Worm (Caenorhabditis elegans) whole organism, young adult: ENCODE measurements around the gene copb-2.

Experiments
- B0019.2 ChIP-seq: fragments of 200-800 bp; sonication (Bioruptor generic); conservative IDR thresholded peaks from 2 replicates; pipeline ENCODE4 v1.3.6; 2022; ENCODE audit warnings: missing genetic modification reagents, missing genetic modification characterization, missing compliant biosample characterization
- B0035.1 ChIP-seq: sonication (generic microtip); optimal IDR thresholded peaks from 2 replicates; lab custom pipeline; 2016; ENCODE audit warnings: missing genetic modification characterization, mild to moderate bottlenecking, missing compliant biosample characterization, missing genotype, missing genetic modification reagents
- B0261.1 ChIP-seq: sonication (generic microtip); optimal IDR thresholded peaks from 2 replicates; lab custom pipeline; 2016; ENCODE audit warnings: mild to moderate bottlenecking, missing genetic modification characterization, moderate library complexity, missing compliant biosample characterization
- C17E4.6 ChIP-seq: fragments of 200-800 bp; sonication (Bioruptor generic); IDR thresholded peaks from 2 replicates; pipeline ENCODE4 v1.3.6; 2022; ENCODE audit warnings: missing genetic modification reagents, missing genetic modification characterization, missing compliant biosample characterization
- D2030.7 ChIP-seq: fragments of 200-800 bp; sonication (Bioruptor generic); IDR thresholded peaks from 2 replicates; pipeline ENCODE4 v1.3.6; 2022; ENCODE audit warnings: missing genetic modification reagents, missing genetic modification characterization, missing compliant biosample characterization
- F33H1.4 ChIP-seq: fragments of 200-800 bp; sonication (Bioruptor generic); IDR thresholded peaks from 2 replicates; pipeline ENCODE4 v1.3.6; 2022; ENCODE audit warnings: missing genetic modification reagents, missing genetic modification characterization, missing compliant biosample characterization
- F39B2.1 ChIP-seq: fragments of 200-800 bp; sonication (Bioruptor generic); IDR thresholded peaks from 2 replicates; pipeline ENCODE4 v1.3.6; 2022; ENCODE audit warnings: missing genetic modification reagents, missing genetic modification characterization, missing compliant biosample characterization
- Y56A3A.18 ChIP-seq: fragments of 200-800 bp; sonication (Bioruptor generic); IDR thresholded peaks from 2 replicates; pipeline ENCODE4 v1.3.6; 2022; ENCODE audit warnings: missing genetic modification reagents, missing genetic modification characterization, missing compliant biosample characterization
- Y79H2A.3 ChIP-seq: fragments of 200-800 bp; sonication (Bioruptor generic); conservative IDR thresholded peaks from 2 replicates; pipeline ENCODE4 v1.3.6; 2022; ENCODE audit warnings: missing genetic modification reagents, missing genetic modification characterization, missing compliant biosample characterization
- akir-1 ChIP-seq: fragments of 200-800 bp; sonication (Bioruptor generic); optimal IDR thresholded peaks from 2 replicates; lab custom pipeline; 2018; ENCODE audit warnings: mild to moderate bottlenecking, missing genetic modification characterization, moderate library complexity, missing compliant biosample characterization
- aptf-2 ChIP-seq: fragments of 200-800 bp; sonication (Bioruptor generic); conservative IDR thresholded peaks from 2 replicates; pipeline ENCODE4 v1.3.6; 2022; ENCODE audit warnings: missing genetic modification reagents, missing genetic modification characterization, missing compliant biosample characterization
- aptf-3 ChIP-seq: fragments of 200-800 bp; sonication (Bioruptor generic); IDR thresholded peaks from 2 replicates; pipeline ENCODE4 v1.3.6; 2022; ENCODE audit warnings: missing genetic modification characterization, missing compliant biosample characterization
- athp-1 ChIP-seq: sonication (generic microtip); optimal IDR thresholded peaks from 2 replicates; lab custom pipeline; 2017; ENCODE audit warnings: mild to moderate bottlenecking, missing genetic modification characterization, missing compliant biosample characterization
- attf-5 ChIP-seq: fragments of 200-800 bp; sonication (Bioruptor generic); optimal IDR thresholded peaks from 2 replicates; lab custom pipeline; 2018; ENCODE audit warnings: mild to moderate bottlenecking, missing genetic modification characterization, missing compliant biosample characterization
- attf-6 ChIP-seq: fragments of 200-800 bp; sonication (Bioruptor generic); IDR thresholded peaks from 2 replicates; pipeline ENCODE4 v1.3.6; 2022; ENCODE audit warnings: missing genetic modification reagents, missing genetic modification characterization, missing compliant biosample characterization
- cebp-1 ChIP-seq, 2 experiments: fragments of 200-800 bp in 1 of 2; sonication (Bioruptor generic) in 1 of 2; sonication (generic microtip) in 1 of 2; IDR thresholded peaks in 1 of 2; optimal IDR thresholded peaks in 1 of 2; 2 replicates each; pipeline versions ENCODE4 v1.3.6 to Lab custom; 2017 to 2022; ENCODE audit warnings: missing compliant biosample characterization in 2 of 2, missing genetic modification characterization in 2 of 2, mild to moderate bottlenecking in 1 of 2, missing genetic modification reagents in 1 of 2, moderate library complexity in 1 of 2
- ceh-40 ChIP-seq: fragments of 200-800 bp; sonication (Bioruptor generic); IDR thresholded peaks from 2 replicates; pipeline ENCODE4 v1.3.6; 2022; ENCODE audit warnings: missing genetic modification characterization, missing compliant biosample characterization
- ceh-79 ChIP-seq: sonication (generic microtip); optimal IDR thresholded peaks from 2 replicates; lab custom pipeline; 2017; ENCODE audit warnings: mild to moderate bottlenecking, missing genetic modification characterization, missing compliant biosample characterization
- ceh-91 ChIP-seq: fragments of 200-800 bp; sonication (Bioruptor generic); IDR thresholded peaks from 2 replicates; pipeline ENCODE4 v1.3.6; 2022; ENCODE audit warnings: missing genetic modification reagents, missing genetic modification characterization, missing compliant biosample characterization
- die-1 ChIP-seq: sonication (generic microtip); optimal IDR thresholded peaks from 2 replicates; lab custom pipeline; 2016; ENCODE audit warnings: missing genotype, mild to moderate bottlenecking, missing genetic modification characterization, missing compliant biosample characterization
- dox-1 ChIP-seq: fragments of 200-800 bp; sonication (Bioruptor generic); IDR thresholded peaks from 2 replicates; pipeline ENCODE4 v1.3.6; 2022; ENCODE audit warnings: missing genetic modification reagents, missing genetic modification characterization, missing compliant biosample characterization
- dpff-1 ChIP-seq: sonication (generic microtip); optimal IDR thresholded peaks from 2 replicates; lab custom pipeline; 2017; ENCODE audit warnings: mild to moderate bottlenecking, missing genetic modification characterization, missing compliant biosample characterization
- dpl-1 ChIP-seq: fragments of 150-350 bp; optimal IDR thresholded peaks from 2 replicates; lab custom pipeline; 2014; ENCODE audit warnings: missing biosample characterization, missing genetic modification reagents, missing genetic modification characterization
- egrh-3 ChIP-seq: fragments of 200-800 bp; sonication (Bioruptor generic); IDR thresholded peaks from 2 replicates; pipeline ENCODE4 v1.3.6; 2022; ENCODE audit warnings: missing genetic modification reagents, missing genetic modification characterization, missing compliant biosample characterization
- ets-4 ChIP-seq: fragments of 200-800 bp; sonication (Bioruptor generic); optimal IDR thresholded peaks from 2 replicates; lab custom pipeline; 2018; ENCODE audit warnings: mild to moderate bottlenecking, missing genetic modification characterization, missing compliant biosample characterization
- fkh-3 ChIP-seq: sonication (generic microtip); optimal IDR thresholded peaks from 2 replicates; lab custom pipeline; 2016; ENCODE audit warnings: mild to moderate bottlenecking, missing genetic modification characterization, missing compliant biosample characterization
- hmg-1.2 ChIP-seq: fragments of 200-800 bp; sonication (Bioruptor generic); IDR thresholded peaks from 2 replicates; pipeline ENCODE4 v1.3.6; 2022; ENCODE audit warnings: missing genetic modification reagents, missing genetic modification characterization, missing compliant biosample characterization
- hmg-20 ChIP-seq: fragments of 200-800 bp; sonication (Bioruptor generic); IDR thresholded peaks from 2 replicates; pipeline ENCODE4 v1.3.6; 2022; ENCODE audit warnings: missing genetic modification reagents, missing genetic modification characterization, missing compliant biosample characterization
- hrde-1 ChIP-seq: sonication (generic microtip); optimal IDR thresholded peaks from 2 replicates; lab custom pipeline; 2016; ENCODE audit warnings: missing genetic modification characterization, mild to moderate bottlenecking, missing compliant biosample characterization, moderate library complexity, missing genotype, missing genetic modification reagents, borderline replicate concordance
- hsf-1 ChIP-seq: fragments of 200-800 bp; sonication (Bioruptor generic); IDR thresholded peaks from 2 replicates; pipeline ENCODE4 v1.3.6; 2022; ENCODE audit warnings: missing genetic modification reagents, missing genetic modification characterization, missing compliant biosample characterization
- lin-35 ChIP-seq, 3 experiments: fragments of 150-350 bp in 2 of 3; sonication (generic microtip) in 1 of 3; optimal IDR thresholded peaks; 2 replicates each; lab custom pipeline; 2014 to 2018; ENCODE audit warnings: missing biosample characterization in 3 of 3, missing genetic modification characterization in 3 of 3, missing genetic modification reagents in 3 of 3
- lir-1 ChIP-seq: fragments of 200-800 bp; sonication (Bioruptor generic); conservative IDR thresholded peaks from 2 replicates; pipeline ENCODE4 v1.3.6; 2022; ENCODE audit warnings: missing genetic modification reagents, missing genetic modification characterization, missing compliant biosample characterization
- madf-3 ChIP-seq: fragments of 200-800 bp; sonication (Bioruptor generic); IDR thresholded peaks from 2 replicates; pipeline ENCODE4 v1.3.6; 2022; ENCODE audit warnings: missing genetic modification reagents, missing genetic modification characterization, missing compliant biosample characterization
- madf-6 ChIP-seq: fragments of 200-800 bp; sonication (Bioruptor generic); IDR thresholded peaks from 2 replicates; pipeline ENCODE4 v1.3.6; 2022; ENCODE audit warnings: missing genetic modification reagents, missing genetic modification characterization, missing compliant biosample characterization
- mxl-1 ChIP-seq: sonication (generic microtip); optimal IDR thresholded peaks from 2 replicates; lab custom pipeline; 2016; ENCODE audit warnings: missing genetic modification characterization, missing compliant biosample characterization
- nfya-1 ChIP-seq: sonication (generic microtip); optimal IDR thresholded peaks from 2 replicates; lab custom pipeline; 2017; ENCODE audit warnings: antibody characterized with exemption, missing compliant biosample characterization, missing genetic modification characterization, borderline replicate concordance; ENCODE audit not compliant: insufficient read depth
- nfya-2 ChIP-seq: fragments of 200-800 bp; sonication (Bioruptor generic); IDR thresholded peaks from 2 replicates; pipeline ENCODE4 v1.3.6; 2022; ENCODE audit warnings: missing genetic modification reagents, missing genetic modification characterization, missing compliant biosample characterization
- nhr-179 ChIP-seq: sonication (generic microtip); optimal IDR thresholded peaks from 2 replicates; lab custom pipeline; 2016; ENCODE audit warnings: mild to moderate bottlenecking, missing genetic modification characterization, missing compliant biosample characterization
- nhr-27 ChIP-seq: fragments of 200-800 bp; sonication (Bioruptor generic); optimal IDR thresholded peaks from 2 replicates; lab custom pipeline; 2018; ENCODE audit warnings: mild to moderate bottlenecking, missing genetic modification characterization, moderate library complexity, missing compliant biosample characterization
- pha-4 ChIP-seq: fragments of 150-350 bp; sonication (generic microtip); optimal IDR thresholded peaks from 2 replicates; lab custom pipeline; 2014; ENCODE audit warnings: missing biosample characterization, missing genetic modification reagents, missing genetic modification characterization
- rcor-1 ChIP-seq: fragments of 200-800 bp; sonication (Bioruptor generic); IDR thresholded peaks from 2 replicates; pipeline ENCODE4 v1.3.6; 2022; ENCODE audit warnings: missing genetic modification reagents, missing genetic modification characterization, missing compliant biosample characterization
- rec-8 ChIP-seq, 2 experiments: sonication (generic microtip); optimal IDR thresholded peaks; 2 replicates each; lab custom pipeline; 2016; ENCODE audit warnings: mild to moderate bottlenecking in 2 of 2, missing genetic modification characterization in 2 of 2, missing genetic modification reagents in 2 of 2, missing genotype in 2 of 2, missing biosample characterization in 1 of 2, missing compliant biosample characterization in 1 of 2, moderate library complexity in 1 of 2
- rpc-1 ChIP-seq, 2 experiments: fragments of 150-350 bp in 1 of 2; sonication (generic microtip) in 1 of 2; optimal IDR thresholded peaks; 2 replicates each; lab custom pipeline; 2014 to 2018; ENCODE audit warnings: missing biosample characterization in 1 of 2, missing genetic modification characterization in 1 of 2, missing genetic modification reagents in 1 of 2, missing genotype in 1 of 2
- snpc-1.1 ChIP-seq: sonication (generic microtip); optimal IDR thresholded peaks from 2 replicates; lab custom pipeline; 2017; ENCODE audit warnings: missing genetic modification characterization, mild to moderate bottlenecking, missing compliant biosample characterization, antibody characterized with exemption, moderate library complexity, missing genotype, missing genetic modification reagents; ENCODE audit not compliant: insufficient read depth
- tbp1 ChIP-seq: fragments of 200-800 bp; sonication (Bioruptor generic); optimal IDR thresholded peaks from 2 replicates; lab custom pipeline; 2018; ENCODE audit warnings: mild to moderate bottlenecking, missing genetic modification characterization, missing compliant biosample characterization
- tlf-1 ChIP-seq: fragments of 200-800 bp; sonication (Bioruptor generic); optimal IDR thresholded peaks from 2 replicates; lab custom pipeline; 2018; ENCODE audit warnings: mild to moderate bottlenecking, missing genetic modification characterization, missing compliant biosample characterization
- ztf-3 ChIP-seq: fragments of 200-800 bp; sonication (Bioruptor generic); optimal IDR thresholded peaks from 2 replicates; lab custom pipeline; 2018; ENCODE audit warnings: mild to moderate bottlenecking, missing genetic modification characterization, missing compliant biosample characterization

copb-2 gene

DNA sequence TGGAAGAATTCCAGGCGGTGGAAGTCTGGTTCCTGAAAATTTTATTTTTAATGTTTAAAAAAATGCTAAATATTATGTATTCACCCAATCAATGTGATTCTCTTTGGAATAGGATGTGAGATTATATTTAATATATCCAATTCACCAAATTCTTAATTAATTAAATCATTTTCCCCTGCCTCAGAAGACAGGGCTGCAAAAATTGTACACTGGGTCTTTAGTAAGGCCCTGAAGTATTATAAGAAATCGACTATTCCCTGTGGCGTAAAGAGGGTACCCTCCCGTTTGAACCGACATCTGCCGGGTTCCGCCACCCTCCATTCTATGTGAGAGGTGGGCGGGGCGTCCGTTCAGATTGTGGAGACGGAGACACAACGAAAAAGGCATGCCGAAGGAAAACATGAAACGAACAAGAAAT is 51.7 kb downstream of the copb-2 start:
- TF ChIP-seq lir-1 (no peak), attf-5 (GFP tag; lab: Kevin White, UChicago) (peak; percentile 47), aptf-2 (no peak), attf-6 (peak; percentile 71), dox-1 (peak; percentile 69), C17E4.6 (GFP tag; lab: Robert Waterston, UW) (0 out of 2 replicates have a peak, but pooled peaks have one; percentile 47), F33H1.4 (GFP tag; lab: Robert Waterston, UW) (peak; percentile 22; the same call in 1 of the 2 replicates), nhr-27 (no peak), F39B2.1 (GFP tag; lab: Robert Waterston, UW) (no peak), hsf-1 (GFP tag; lab: Robert Waterston, UW) (0 out of 2 replicates have a peak, but pooled peaks have one; percentile 16), ceh-91 (GFP tag; lab: Robert Waterston, UW) (no peak), cebp-1 (GFP tag; IDR thresholded peaks at IDR 0.05; lab: Robert Waterston, UW) (no peak), cebp-1 (tag; optimal IDR thresholded peaks at IDR 0.05; lab: Kevin White, UChicago) (peak; percentile 62), athp-1 (tag; lab: Kevin White, UChicago) (no peak), snpc-1.1 (tag; lab: Kevin White, UChicago) (peak; percentile 89), B0019.2 (GFP tag; lab: Robert Waterston, UW) (no peak), tlf-1 (GFP tag; lab: Kevin White, UChicago) (peak; percentile 70), madf-3 (peak; percentile 62; the same call in 1 of the 2 replicates), dpl-1 (GFP tag; lab: Kevin White, UChicago) (no peak), Y56A3A.18 (peak; percentile 74; the same call in 1 of the 2 replicates), hmg-20 (no peak), rpc-1 (optimal IDR thresholded peaks at IDR 0.05; lab: Kevin White, UChicago) (no peak), rpc-1 (tag; optimal IDR thresholded peaks at IDR 0.05; lab: Kevin White, UChicago) (no peak), D2030.7 (GFP tag; lab: Robert Waterston, UW) (peak; percentile 56), hmg-1.2 (GFP tag; lab: Robert Waterston, UW) (peak; percentile 89), egrh-3 (GFP tag; lab: Robert Waterston, UW) (no peak), pha-4 (no peak), madf-6 (GFP tag; lab: Robert Waterston, UW) (peak; percentile 71), ceh-40 (GFP tag; lab: Robert Waterston, UW) (no peak), akir-1 (GFP tag; lab: Kevin White, UChicago) (no peak), B0261.1 (tag; lab: Kevin White, UChicago) (peak; percentile 17), tbp1 (peak; percentile 73), ztf-3 (no peak), B0035.1 (no peak), ceh-79 (tag; lab: Kevin White, UChicago) (no peak), ets-4 (GFP tag; lab: Kevin White, UChicago) (no peak), mxl-1 (tag; lab: Kevin White, UChicago) (no peak), rec-8 (tag; optimal IDR thresholded peaks at IDR 0.05; lab: Kevin White, UChicago) (peak in 1 of 2 experiments; percentile 25), rcor-1 (GFP tag; lab: Robert Waterston, UW) (peak; percentile 55; the same call in 1 of the 2 replicates), lin-35 (GFP tag; optimal IDR thresholded peaks at IDR 0.05; lab: Kevin White, UChicago) (peak in 1 of 3 experiments; percentile 61), die-1 (tag; lab: Kevin White, UChicago) (peak; percentile 30), hrde-1 (peak; percentile 55), Y79H2A.3 (GFP tag; lab: Robert Waterston, UW) (no peak), dpff-1 (tag; lab: Kevin White, UChicago) (no peak), fkh-3 (tag; lab: Kevin White, UChicago) (peak; percentile 15), nfya-2 (GFP tag; lab: Robert Waterston, UW) (no peak), nfya-1 (tag; lab: Kevin White, UChicago) (no peak), aptf-3 (GFP tag; lab: Robert Waterston, UW) (no peak), nhr-179 (tag; lab: Kevin White, UChicago) (no peak)
